Worm (Caenorhabditis elegans) whole organism, young adult: ENCODE results near the gene srh-173.
"Not testable (repeated sequence)": the region's sequence is repeated elsewhere in the genome, so short reads cannot be mapped to it uniquely, and the experiment has no call there.

Experiments
- ama-1 ChIP-seq, 3 experiments: fragments of 150-350 bp in 1 of 3; sonication (generic microtip) in 2 of 3; optimal IDR thresholded peaks; 2 replicates each; lab custom pipeline; 2014 to 2018; ENCODE audit warnings: missing biosample characterization in 2 of 3, missing genetic modification characterization in 2 of 3, missing genetic modification reagents in 2 of 3
- ceh-91 ChIP-seq: fragments of 200-800 bp; sonication (Bioruptor generic); IDR thresholded peaks from 2 replicates; pipeline ENCODE4 v1.3.6; 2022; ENCODE audit warnings: missing genetic modification reagents, missing genetic modification characterization, missing compliant biosample characterization
- mxl-1 ChIP-seq: sonication (generic microtip); optimal IDR thresholded peaks from 2 replicates; lab custom pipeline; 2016; ENCODE audit warnings: missing genetic modification characterization, missing compliant biosample characterization
- rpc-1 ChIP-seq, 2 experiments: fragments of 150-350 bp in 1 of 2; sonication (generic microtip) in 1 of 2; optimal IDR thresholded peaks; 2 replicates each; lab custom pipeline; 2014 to 2018; ENCODE audit warnings: missing biosample characterization in 1 of 2, missing genetic modification characterization in 1 of 2, missing genetic modification reagents in 1 of 2, missing genotype in 1 of 2

DNA sequence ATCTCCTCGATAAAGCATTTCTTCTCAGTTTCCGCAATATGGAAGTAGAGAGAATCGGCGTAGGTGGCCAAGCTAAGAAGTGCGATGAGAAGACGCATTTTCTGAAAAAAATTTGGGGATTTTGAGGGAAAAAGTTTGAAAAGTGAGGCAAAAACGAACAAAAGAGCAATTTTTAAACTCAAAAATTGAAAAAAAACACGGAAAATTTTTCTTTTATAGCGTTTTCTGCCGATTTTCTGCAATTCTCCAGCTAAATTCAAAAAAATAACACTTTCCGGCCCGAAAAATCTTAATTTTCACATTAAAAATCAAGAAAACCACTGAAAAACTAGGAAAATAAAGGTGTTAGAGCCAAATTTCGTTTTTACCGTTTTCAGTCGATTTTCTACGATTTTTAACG, 24.1 kb upstream of the srh-173 start, which contains the start of gene tmed-4:
- TF ChIP-seq ama-1 (optimal IDR thresholded peaks at IDR 0.05; lab: Kevin White, UChicago); ama-1 (GFP tag; optimal IDR thresholded peaks at IDR 0.05; lab: Kevin White, UChicago); ceh-91 (GFP tag; lab: Robert Waterston, UW); mxl-1 (tag; lab: Kevin White, UChicago); rpc-1 (optimal IDR thresholded peaks at IDR 0.05; lab: Kevin White, UChicago); rpc-1 (tag; optimal IDR thresholded peaks at IDR 0.05; lab: Kevin White, UChicago): not testable (repeated sequence)
